Worm (Caenorhabditis elegans): ENCODE measurements around the gene F27D9.7.
A peak's percentile ranks its signal among the peaks of the same experiment; 100 is the strongest.

The F27D9.7 gene

ce11 chrX:7670655-7671054 lies at the start of gene F27D9.7:
F27D9.7 (minus strand) TSS chrX:7670755.
- no peak for TF ChIP-seq unc-62 (GFP tag; optimal IDR thresholded peaks at IDR 0.05)
- no peak for TF ChIP-seq dmd-4 (tag; optimal IDR thresholded peaks at IDR 0.05)
- TF ChIP-seq nhr-237 (tag; optimal IDR thresholded peaks at IDR 0.05) = no peak
- TF ChIP-seq nhr-77 (tag; optimal IDR thresholded peaks at IDR 0.05) = no peak
- TF ChIP-seq ama-1 (optimal IDR thresholded peaks at IDR 0.05) = no peak
- no peak for TF ChIP-seq snpc-4 (tag; optimal IDR thresholded peaks at IDR 0.05)
- no peak for TF ChIP-seq alr-1 (tag; optimal IDR thresholded peaks at IDR 0.05)
- no peak for TF ChIP-seq lin-39 (tag; optimal IDR thresholded peaks at IDR 0.05)
- no peak for TF ChIP-seq ceh-16 (tag; optimal IDR thresholded peaks at IDR 0.05)
- TF ChIP-seq nhr-21 (tag; optimal IDR thresholded peaks at IDR 0.05) = no peak
- TF ChIP-seq fos-1 (tag; optimal IDR thresholded peaks at IDR 0.05) = no peak
- TF ChIP-seq mdl-1 (tag; optimal IDR thresholded peaks at IDR 0.05) = no peak
- no peak for TF ChIP-seq sem-4 (tag; optimal IDR thresholded peaks at IDR 0.05)
- TF ChIP-seq sma-9 (GFP tag; optimal IDR thresholded peaks at IDR 0.05) = no peak
- no peak for TF ChIP-seq sma-9 (tag; optimal IDR thresholded peaks at IDR 0.05)
- TF ChIP-seq nhr-10 (tag; optimal IDR thresholded peaks at IDR 0.05) = no peak
- TF ChIP-seq F13H6.1 (tag; optimal IDR thresholded peaks at IDR 0.05) = no peak
- no peak for TF ChIP-seq ztf-4 (tag; optimal IDR thresholded peaks at IDR 0.05)
- TF ChIP-seq mbf-1 (tag; optimal IDR thresholded peaks at IDR 0.05) = no peak

ce11 chrX:7718972-7719371 lies 48.4 kb upstream of the F27D9.7 start, which contains the start of gene K09F5.6:
K09F5.6 (plus strand) TSS chrX:7719272.
- TF ChIP-seq lin-11 (tag; optimal IDR thresholded peaks at IDR 0.05) (no peak), C34F6.9 (tag; optimal IDR thresholded peaks at IDR 0.05) (no peak), nhr-12 (tag; optimal IDR thresholded peaks at IDR 0.05) (no peak), nhr-6 (tag; optimal IDR thresholded peaks at IDR 0.05) (no peak), nhr-23 (tag; optimal IDR thresholded peaks at IDR 0.05) (no peak), F13H6.1 (tag; optimal IDR thresholded peaks at IDR 0.05) (no peak), mbf-1 (tag; optimal IDR thresholded peaks at IDR 0.05) (no peak), lsy-2 (tag; optimal IDR thresholded peaks at IDR 0.05) (no peak), egl-27 (tag; optimal IDR thresholded peaks at IDR 0.05) (no peak), aly-2 (tag; optimal IDR thresholded peaks at IDR 0.05) (no peak), unc-62 (GFP tag; optimal IDR thresholded peaks at IDR 0.05) (no peak), snpc-4 (tag; optimal IDR thresholded peaks at IDR 0.05) (no peak), zag-1 (tag; optimal IDR thresholded peaks at IDR 0.05) (no peak), sem-4 (tag; optimal IDR thresholded peaks at IDR 0.05) (no peak), lin-13 (GFP tag; optimal IDR thresholded peaks at IDR 0.05) (no peak), mab-5 (tag; optimal IDR thresholded peaks at IDR 0.05) (no peak), nhr-77 (tag; optimal IDR thresholded peaks at IDR 0.05) (no peak)

DNA sequence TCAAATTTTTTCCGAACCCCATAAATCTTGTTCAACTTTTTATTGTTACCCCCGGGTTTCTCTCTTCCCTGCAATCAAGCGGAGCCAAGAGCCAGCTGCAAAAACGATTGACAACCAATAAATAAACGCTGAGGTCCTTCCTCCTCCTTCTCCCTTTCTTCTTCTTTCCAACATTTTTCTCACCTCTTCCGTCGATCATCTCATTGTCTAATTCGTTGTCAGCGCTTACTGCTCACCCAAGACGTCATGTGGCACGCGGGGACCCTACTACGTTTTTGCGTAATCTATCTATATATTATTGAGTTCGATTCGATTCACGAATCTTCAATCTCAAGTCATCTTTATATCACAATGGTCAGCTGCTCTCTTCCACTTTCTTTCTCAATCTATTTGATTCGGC lies 44.9 kb upstream of the F27D9.7 start:
- TF ChIP-seq mab-5 (tag; optimal IDR thresholded peaks at IDR 0.05) (peak; percentile 18), nhr-129 (tag; optimal IDR thresholded peaks at IDR 0.05) (peak; percentile 45), lin-39 (tag; optimal IDR thresholded peaks at IDR 0.05) (no peak), skn-1 (tag; optimal IDR thresholded peaks at IDR 0.05) (no peak), F13H6.1 (tag; optimal IDR thresholded peaks at IDR 0.05) (peak; percentile 76), lsy-2 (tag; optimal IDR thresholded peaks at IDR 0.05) (peak in 1 of 2 experiments; percentile 10), crh-2 (tag; optimal IDR thresholded peaks at IDR 0.05) (no peak), sma-9 (GFP tag; optimal IDR thresholded peaks at IDR 0.05) (peak; percentile 46), sma-9 (tag; optimal IDR thresholded peaks at IDR 0.05) (no peak)

DNA sequence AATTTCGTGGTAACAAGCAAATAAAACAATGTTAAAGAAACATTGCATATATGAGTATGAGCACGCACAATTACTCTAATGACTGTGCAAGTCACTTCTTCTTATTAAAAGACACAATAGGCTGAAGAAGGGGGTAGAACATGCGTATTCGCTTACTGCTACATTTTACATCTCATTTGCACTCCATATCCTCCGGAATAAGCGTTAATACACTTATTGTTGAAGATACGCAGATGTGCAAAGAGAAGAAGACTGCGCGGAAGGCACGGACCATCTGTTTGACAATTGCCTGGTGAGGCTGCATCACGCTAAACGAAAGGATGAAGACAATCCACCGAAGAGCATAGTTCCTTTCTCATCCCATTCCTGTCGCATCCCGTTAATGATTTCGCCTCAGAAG lies 42.3 kb upstream of the F27D9.7 start:
- TF ChIP-seq ceh-16 (tag; optimal IDR thresholded peaks at IDR 0.05) = no peak
- TF ChIP-seq lin-39 (tag; optimal IDR thresholded peaks at IDR 0.05) = peak; percentile 6
- peak; percentile 17 for TF ChIP-seq unc-55 (GFP tag; optimal IDR thresholded peaks at IDR 0.05)

- TF ChIP-seq peb-1 (tag; optimal IDR thresholded peaks at IDR 0.05) = no peak
- no peak for TF ChIP-seq ztf-1 (GFP tag; conservative IDR thresholded peaks at IDR 0.05)
These were observed 40.1 kb upstream of the F27D9.7 start, which contains the start of gene K09F5.4 for ce11 chrX:7710643-7711042. K09F5.4 (minus strand) TSS chrX:7710743.

Data from whole organism, L2 larva.